Worm (Caenorhabditis elegans) whole organism, L2 larva: ENCODE measurements around the gene alkb-7.
"Not testable (repeated sequence)": the region's sequence is repeated elsewhere in the genome, so short reads cannot be mapped to it uniquely, and the experiment has no call there.

Source experiments
- C34F6.9 ChIP-seq: fragments of 150-350 bp; optimal IDR thresholded peaks from 2 replicates; lab custom pipeline; 2014; ENCODE audit warnings: missing biosample characterization, missing genetic modification characterization
- F13H6.1 ChIP-seq: sonication (generic microtip); optimal IDR thresholded peaks from 2 replicates; lab custom pipeline; 2016; ENCODE audit warnings: missing genetic modification characterization, missing compliant biosample characterization
- Y55F3AM.14 ChIP-seq: fragments of 200-800 bp; sonication (Bioruptor generic); optimal IDR thresholded peaks from 2 replicates; lab custom pipeline; 2018; ENCODE audit warnings: mild to moderate bottlenecking, missing genetic modification characterization, missing compliant biosample characterization
- ZK546.5 ChIP-seq: sonication (generic microtip); optimal IDR thresholded peaks from 2 replicates; lab custom pipeline; 2017; ENCODE audit warnings: missing biosample characterization, missing genetic modification characterization
- aly-2 ChIP-seq: fragments of 150-350 bp; optimal IDR thresholded peaks from 2 replicates; lab custom pipeline; 2014; ENCODE audit warnings: missing biosample characterization, missing genetic modification characterization
- blmp-1 ChIP-seq: sonication (generic microtip); optimal IDR thresholded peaks from 2 replicates; lab custom pipeline; 2017; ENCODE audit warnings: missing genetic modification characterization, mild to moderate bottlenecking, missing compliant biosample characterization, antibody characterized with exemption, moderate library complexity; ENCODE audit not compliant: insufficient read depth
- ceh-16 ChIP-seq: fragments of 150-350 bp; optimal IDR thresholded peaks from 2 replicates; lab custom pipeline; 2014; ENCODE audit warnings: missing biosample characterization, missing genetic modification characterization
- crh-2 ChIP-seq: sonication (generic microtip); optimal IDR thresholded peaks from 2 replicates; lab custom pipeline; 2017; ENCODE audit warnings: missing biosample characterization, missing genetic modification characterization
- dmd-4 ChIP-seq: sonication (generic microtip); optimal IDR thresholded peaks from 2 replicates; lab custom pipeline; 2017; ENCODE audit warnings: missing biosample characterization, missing genetic modification characterization
- egl-27 ChIP-seq: sonication (generic microtip); optimal IDR thresholded peaks from 3 replicates; lab custom pipeline; 2017; ENCODE audit warnings: missing biosample characterization, missing genetic modification reagents, missing genetic modification characterization
- elt-1 ChIP-seq: fragments of 150-350 bp; optimal IDR thresholded peaks from 2 replicates; lab custom pipeline; 2014; ENCODE audit warnings: missing biosample characterization, missing genetic modification characterization
- fos-1 ChIP-seq: fragments of 150-350 bp; optimal IDR thresholded peaks from 2 replicates; lab custom pipeline; 2014; ENCODE audit warnings: missing biosample characterization, missing genetic modification characterization
- gmeb-1 ChIP-seq: fragments of 150-350 bp; optimal IDR thresholded peaks from 2 replicates; lab custom pipeline; 2014; ENCODE audit warnings: missing biosample characterization, missing genetic modification characterization
- lin-13 ChIP-seq: fragments of 150-350 bp; optimal IDR thresholded peaks from 2 replicates; lab custom pipeline; 2014; ENCODE audit warnings: missing biosample characterization, missing genetic modification reagents, missing genetic modification characterization
- lin-39 ChIP-seq: fragments of 150-350 bp; optimal IDR thresholded peaks from 2 replicates; lab custom pipeline; 2014; ENCODE audit warnings: missing biosample characterization, missing genetic modification reagents, missing genetic modification characterization
- lsy-2 ChIP-seq, 2 experiments: fragments of 150-350 bp in 1 of 2; sonication (generic microtip) in 1 of 2; optimal IDR thresholded peaks; 2 replicates each; lab custom pipeline; 2014 to 2017; ENCODE audit warnings: missing biosample characterization in 2 of 2, missing genetic modification characterization in 2 of 2
- mab-5 ChIP-seq: fragments of 150-350 bp; optimal IDR thresholded peaks from 2 replicates; lab custom pipeline; 2014; ENCODE audit warnings: missing biosample characterization, missing genetic modification characterization
- mbf-1 ChIP-seq: sonication (generic microtip); optimal IDR thresholded peaks from 2 replicates; lab custom pipeline; 2017; ENCODE audit warnings: missing biosample characterization, missing genetic modification characterization
- mdl-1 ChIP-seq, 2 experiments: fragments of 150-350 bp in 1 of 2; sonication (generic microtip) in 1 of 2; optimal IDR thresholded peaks; 2 replicates each; lab custom pipeline; 2017; ENCODE audit warnings: missing biosample characterization in 2 of 2, missing genetic modification characterization in 2 of 2
- nhr-10 ChIP-seq: sonication (generic microtip); optimal IDR thresholded peaks from 2 replicates; lab custom pipeline; 2017; ENCODE audit warnings: missing biosample characterization, missing genetic modification characterization
- nhr-12 ChIP-seq: fragments of 150-350 bp; optimal IDR thresholded peaks from 2 replicates; lab custom pipeline; 2014; ENCODE audit warnings: missing biosample characterization, missing genetic modification characterization
- nhr-129 ChIP-seq: fragments of 150-350 bp; optimal IDR thresholded peaks from 2 replicates; lab custom pipeline; 2014; ENCODE audit warnings: missing biosample characterization, missing genetic modification characterization
- nhr-21 ChIP-seq: fragments of 150-350 bp; optimal IDR thresholded peaks from 2 replicates; lab custom pipeline; 2014; ENCODE audit warnings: missing biosample characterization, missing genetic modification characterization
- nhr-237 ChIP-seq: fragments of 150-350 bp; optimal IDR thresholded peaks from 2 replicates; lab custom pipeline; 2014; ENCODE audit warnings: missing biosample characterization, missing genetic modification characterization
- nhr-25 ChIP-seq: fragments of 150-350 bp; sonication (generic microtip); optimal IDR thresholded peaks from 3 replicates; lab custom pipeline; 2014; ENCODE audit warnings: missing biosample characterization, missing genetic modification characterization
- nhr-6 ChIP-seq: fragments of 150-350 bp; optimal IDR thresholded peaks from 2 replicates; lab custom pipeline; 2014; ENCODE audit warnings: missing biosample characterization, missing genetic modification characterization
- peb-1 ChIP-seq: fragments of 150-350 bp; optimal IDR thresholded peaks from 2 replicates; lab custom pipeline; 2014; ENCODE audit warnings: missing biosample characterization, missing genetic modification characterization
- sem-4 ChIP-seq: fragments of 150-350 bp; optimal IDR thresholded peaks from 2 replicates; lab custom pipeline; 2014; ENCODE audit warnings: missing biosample characterization, missing genetic modification reagents, missing genetic modification characterization
- skn-1 ChIP-seq: sonication (generic microtip); optimal IDR thresholded peaks from 2 replicates; lab custom pipeline; 2017; ENCODE audit warnings: missing biosample characterization, missing genetic modification characterization
- sma-3 ChIP-seq: sonication (generic microtip); optimal IDR thresholded peaks from 2 replicates; lab custom pipeline; 2016; ENCODE audit warnings: missing genetic modification reagents, missing genetic modification characterization, missing compliant biosample characterization
- sma-9 ChIP-seq, 2 experiments: fragments of 150-350 bp in 1 of 2; sonication (generic microtip) in 1 of 2; optimal IDR thresholded peaks; 2 replicates each; lab custom pipeline; 2014 to 2016; ENCODE audit warnings: missing genetic modification characterization in 2 of 2, mild to moderate bottlenecking in 1 of 2, missing biosample characterization in 1 of 2, missing compliant biosample characterization in 1 of 2, missing genetic modification reagents in 1 of 2, moderate library complexity in 1 of 2
- snpc-4 ChIP-seq: fragments of 150-350 bp; optimal IDR thresholded peaks from 2 replicates; lab custom pipeline; 2014; ENCODE audit warnings: missing biosample characterization, missing genetic modification characterization
- unc-55 ChIP-seq: fragments of 150-350 bp; sonication (generic microtip); optimal IDR thresholded peaks from 3 replicates; lab custom pipeline; 2014; ENCODE audit warnings: missing biosample characterization, missing genetic modification reagents, missing genetic modification characterization
- unc-62 ChIP-seq: fragments of 150-350 bp; optimal IDR thresholded peaks from 2 replicates; lab custom pipeline; 2014; ENCODE audit warnings: missing biosample characterization, missing genetic modification reagents, missing genetic modification characterization
- zag-1 ChIP-seq: fragments of 150-350 bp; optimal IDR thresholded peaks from 2 replicates; lab custom pipeline; 2014; ENCODE audit warnings: missing biosample characterization, missing genetic modification characterization
- ztf-1 ChIP-seq: fragments of 200-800 bp; sonication (Bioruptor generic); conservative IDR thresholded peaks from 2 replicates; pipeline ENCODE4 v1.3.6; 2022; ENCODE audit warnings: missing genetic modification characterization, missing compliant biosample characterization

The alkb-7 gene

DNA sequence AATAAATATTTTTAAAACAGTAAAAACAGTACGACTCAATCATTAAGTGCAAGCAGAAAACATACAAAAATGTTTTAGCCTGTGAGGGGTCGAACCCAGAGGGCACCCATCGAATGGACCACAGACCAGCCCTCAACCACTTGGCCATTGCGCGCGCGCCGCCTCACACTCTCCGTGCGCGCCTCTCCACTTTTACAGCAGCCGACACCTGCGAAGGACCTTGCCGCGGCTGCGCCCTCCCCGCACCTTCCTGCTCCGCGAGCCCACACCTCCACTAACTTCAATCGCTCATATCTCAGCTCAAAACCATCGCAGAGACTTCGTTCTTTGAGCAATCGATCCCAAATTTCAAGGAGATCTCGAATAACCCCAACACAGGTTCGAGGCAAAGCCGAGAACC is 9.6 kb downstream of the alkb-7 start:
- TF ChIP-seq lsy-2 (tag; optimal IDR thresholded peaks at IDR 0.05; lab: Kevin White, UChicago) (peak; percentile 33 to 41), crh-2 (tag; lab: Kevin White, UChicago) (peak; percentile 32), snpc-4 (tag; lab: Kevin White, UChicago) (peak; percentile 97), nhr-129 (tag; lab: Kevin White, UChicago) (peak; percentile 56), lin-13 (GFP tag; lab: Kevin White, UChicago) (peak; percentile 96), sma-9 (GFP tag; optimal IDR thresholded peaks at IDR 0.05; lab: Kevin White, UChicago) (peak; percentile 50), sma-3 (GFP tag; lab: Kevin White, UChicago) (peak; percentile 38), unc-55 (peak; percentile 67), F13H6.1 (peak; percentile 33), gmeb-1 (tag; lab: Kevin White, UChicago) (peak; percentile 29)
- not testable (repeated sequence) for TF ChIP-seq sma-9 (tag; optimal IDR thresholded peaks at IDR 0.05; lab: Kevin White, UChicago)

- no peak for TF ChIP-seq sem-4 (tag; lab: Kevin White, UChicago)
- TF ChIP-seq lin-39 (tag; lab: Kevin White, UChicago), result no peak
- no peak for TF ChIP-seq peb-1 (tag; lab: Kevin White, UChicago)
- no peak for TF ChIP-seq F13H6.1
- TF ChIP-seq dmd-4 (tag; lab: Kevin White, UChicago), result no peak
- no peak for TF ChIP-seq ztf-1 (GFP tag; lab: Robert Waterston, UW)
- TF ChIP-seq blmp-1, result no peak
- TF ChIP-seq aly-2, result no peak
- TF ChIP-seq zag-1, result no peak
- TF ChIP-seq fos-1 (tag; lab: Kevin White, UChicago), result no peak
- TF ChIP-seq mbf-1 (tag; lab: Kevin White, UChicago), result no peak
- TF ChIP-seq nhr-237 (tag; lab: Kevin White, UChicago), result no peak
- no peak for TF ChIP-seq nhr-129 (tag; lab: Kevin White, UChicago)
- no peak for TF ChIP-seq lin-13 (GFP tag; lab: Kevin White, UChicago)
- no peak for TF ChIP-seq nhr-10 (tag; lab: Kevin White, UChicago)
- TF ChIP-seq nhr-12 (tag; lab: Kevin White, UChicago), result no peak
- TF ChIP-seq ceh-16 (tag; lab: Kevin White, UChicago), result no peak
- no peak for TF ChIP-seq egl-27 (tag; lab: Kevin White, UChicago)
- no peak for TF ChIP-seq mdl-1 (tag; optimal IDR thresholded peaks at IDR 0.05; lab: Kevin White, UChicago)
- TF ChIP-seq mab-5 (tag; lab: Kevin White, UChicago), result no peak
Measured at ce11 chrII:12776379-12776778, 11.6 kb downstream of the alkb-7 start, which contains the start of gene Y46G5A.34. TSS of gene Y46G5A.34 (plus strand) at chrII:12776679.

ce11 chrII:12774402-12774801 is 13.6 kb downstream of the alkb-7 start, which contains the start of gene Y46G5A.14:
TSS of gene Y46G5A.14 (plus strand) at chrII:12774702.
- TF ChIP-seq ztf-1 (GFP tag; lab: Robert Waterston, UW), result no peak
- TF ChIP-seq unc-55, result no peak
- TF ChIP-seq skn-1, result no peak
- TF ChIP-seq Y55F3AM.14, result no peak
- no peak for TF ChIP-seq unc-62 (GFP tag; lab: Kevin White, UChicago)
- TF ChIP-seq gmeb-1 (tag; lab: Kevin White, UChicago), result no peak
- TF ChIP-seq, all 48 proteins: peak for 0

- TF ChIP-seq nhr-12 (tag; lab: Kevin White, UChicago) (no peak), nhr-129 (tag; lab: Kevin White, UChicago) (no peak), ztf-1 (GFP tag; lab: Robert Waterston, UW) (no peak), sem-4 (tag; lab: Kevin White, UChicago) (no peak), lin-39 (tag; lab: Kevin White, UChicago) (no peak), F13H6.1 (no peak)
Measured at ce11 chrII:12769947-12770346, 18.0 kb downstream of the alkb-7 start.

DNA sequence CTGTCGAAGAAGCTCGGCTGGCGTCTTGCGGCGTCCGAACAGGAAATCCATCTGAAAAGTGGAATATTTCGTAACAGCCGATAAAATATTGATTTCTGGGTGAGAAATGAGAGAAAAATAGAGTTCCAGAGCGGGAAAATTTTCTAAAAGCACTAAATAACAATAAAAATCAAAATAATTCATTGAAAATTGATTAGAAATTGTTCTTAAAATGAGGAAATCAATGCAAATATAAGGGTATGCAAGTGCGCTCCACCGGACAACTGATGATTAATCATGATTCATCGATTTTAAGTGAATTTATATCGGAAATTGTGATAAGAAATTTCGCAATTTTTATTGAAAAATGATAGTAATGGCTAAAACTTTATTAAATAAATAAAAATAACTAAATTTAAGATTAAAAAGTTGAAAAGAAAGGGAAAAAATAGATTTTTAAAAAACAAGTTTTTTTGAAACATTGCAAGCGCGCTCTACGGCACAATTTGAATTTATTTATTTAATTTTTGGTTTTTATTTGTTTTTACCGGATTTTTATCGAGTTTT is 19.7 kb downstream of the alkb-7 start, which contains the start of the genes vps-2 and tiar-2:
Gene vps-2, minus strand, starts transcription at position 51 of the 546 bp plus-strand sequence.
Gene tiar-2, plus strand, starts transcription at position 520 of the 546 bp plus-strand sequence.
- TF ChIP-seq blmp-1, result no peak
- TF ChIP-seq F13H6.1, result peak; percentile 18
- peak; percentile 55 for TF ChIP-seq nhr-25 (tag; lab: Kevin White, UChicago)
- peak; percentile 63 for TF ChIP-seq crh-2 (tag; lab: Kevin White, UChicago)
- no peak for TF ChIP-seq mbf-1 (tag; lab: Kevin White, UChicago)
- TF ChIP-seq mab-5 (tag; lab: Kevin White, UChicago), result peak; percentile 36
- peak; percentile 2 for TF ChIP-seq nhr-6
- peak; percentile 22 for TF ChIP-seq snpc-4 (tag; lab: Kevin White, UChicago)
- TF ChIP-seq nhr-21 (tag; lab: Kevin White, UChicago), result peak; percentile 34
- peak; percentile 69 for TF ChIP-seq lin-13 (GFP tag; lab: Kevin White, UChicago)
- TF ChIP-seq C34F6.9, result peak; percentile 94
- TF ChIP-seq sem-4 (tag; lab: Kevin White, UChicago), result peak; percentile 20
- TF ChIP-seq lsy-2 (tag; optimal IDR thresholded peaks at IDR 0.05; lab: Kevin White, UChicago), result peak in 1 of 2 experiments; percentile 87
- peak; percentile 20 for TF ChIP-seq nhr-129 (tag; lab: Kevin White, UChicago)
- TF ChIP-seq gmeb-1 (tag; lab: Kevin White, UChicago), result peak; percentile 74
- TF ChIP-seq sma-3 (GFP tag; lab: Kevin White, UChicago), result peak; percentile 53
- TF ChIP-seq elt-1, result no peak
- no peak for TF ChIP-seq ZK546.5 (tag; lab: Kevin White, UChicago)
- peak; percentile 100 for TF ChIP-seq fos-1 (tag; lab: Kevin White, UChicago)
- peak; percentile 79 for TF ChIP-seq unc-55
- TF ChIP-seq skn-1, result peak; percentile 70
- no peak for TF ChIP-seq ztf-1 (GFP tag; lab: Robert Waterston, UW)
